Fruit fly (Drosophila melanogaster): ENCODE measurements around the gene HDAC6.

DNA sequence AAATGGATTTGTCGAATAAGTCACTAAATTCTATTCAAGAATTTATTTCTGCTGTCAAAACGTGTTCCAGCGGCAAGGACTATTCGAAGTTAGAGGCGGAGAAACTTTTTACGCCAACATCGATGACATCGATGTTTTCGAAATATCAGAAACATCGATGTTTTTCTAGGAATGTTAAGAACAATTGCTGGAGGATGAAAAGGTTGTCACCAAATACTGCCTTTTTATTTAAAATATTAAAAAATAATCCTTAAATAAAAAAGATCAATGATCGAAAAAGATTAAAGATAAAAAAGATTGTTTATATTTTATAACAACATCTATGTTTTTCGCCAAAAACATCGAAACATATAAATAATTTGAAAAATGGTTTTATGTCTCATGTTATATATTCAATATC lies 8.9 kb downstream of the HDAC6 start, which contains the start of gene CG9123:
- TF ChIP-seq pad (GFP tag; optimal IDR thresholded peaks at IDR 0.05) (no peak), cic (GFP tag; optimal IDR thresholded peaks at IDR 0.05) (no peak), CG12768 (GFP tag; optimal IDR thresholded peaks at IDR 0.05) (no peak), CG7101 (tag; optimal IDR thresholded peaks at IDR 0.05) (no peak)

All from whole organism, adult.